Worm (Caenorhabditis elegans) whole organism, L2 larva: ENCODE results near the gene F59G1.8.

Experiments
- nhr-237 ChIP-seq: fragments of 150-350 bp; optimal IDR thresholded peaks from 2 replicates; lab custom pipeline; 2014; ENCODE audit warnings: missing biosample characterization, missing genetic modification characterization
- nhr-77 ChIP-seq: fragments of 150-350 bp; optimal IDR thresholded peaks from 2 replicates; lab custom pipeline; 2014; ENCODE audit warnings: missing biosample characterization, missing genetic modification characterization
- skn-1 ChIP-seq: sonication (generic microtip); optimal IDR thresholded peaks from 2 replicates; lab custom pipeline; 2017; ENCODE audit warnings: missing biosample characterization, missing genetic modification characterization

DNA sequence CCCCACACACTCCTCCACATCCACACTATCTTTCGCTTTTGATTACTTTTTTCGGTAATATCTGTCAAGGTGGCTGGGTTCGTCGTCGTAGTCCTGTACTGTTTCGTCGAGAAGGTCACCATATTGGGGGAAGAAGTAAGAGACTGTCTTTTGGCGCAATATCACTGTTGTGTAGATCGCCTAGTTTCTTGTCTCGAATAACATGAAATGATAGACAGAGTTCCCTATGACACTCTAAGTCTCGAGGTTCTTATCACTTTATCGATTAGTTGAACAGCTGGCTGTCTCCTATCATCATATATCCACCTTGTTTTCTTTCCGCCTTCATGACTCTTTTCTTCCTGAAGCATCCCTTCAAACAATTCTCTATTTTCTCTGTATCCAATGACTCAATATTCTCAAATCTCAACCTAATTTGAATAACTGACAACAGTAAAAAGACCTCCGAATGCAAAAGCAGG lies 27.6 kb downstream of the F59G1.8 start:
- no peak for TF ChIP-seq skn-1
- TF ChIP-seq nhr-77 (tag; lab: Kevin White, UChicago): no peak
- TF ChIP-seq nhr-237 (tag; lab: Kevin White, UChicago): no peak
